Worm (Caenorhabditis elegans): ENCODE data around the gene K02E2.11.

K02E2.11 gene

ce11 chrV:20424229-20425182 lies 41.4 kb downstream of the K02E2.11 start (continued):
- no peak for TF ChIP-seq ets-5 (GFP tag; IDR thresholded peaks at IDR 0.05)
- peak; percentile 20 for TF ChIP-seq F16B12.6 (tag; optimal IDR thresholded peaks at IDR 0.05)
- TF ChIP-seq unc-62 (GFP tag; optimal IDR thresholded peaks at IDR 0.05): no peak
- peak; percentile 57 for TF ChIP-seq nhr-19 (GFP tag; conservative IDR thresholded peaks at IDR 0.05)
- TF ChIP-seq jun-1 (tag; optimal IDR thresholded peaks at IDR 0.05): peak; percentile 40
- no peak for TF ChIP-seq sptf-1 (tag; optimal IDR thresholded peaks at IDR 0.05)
- TF ChIP-seq Y116A8C.19 (tag; optimal IDR thresholded peaks at IDR 0.05; ENCODE audit: borderline replicate concordance): peak; percentile 12
- no peak for TF ChIP-seq C04F5.9 (tag; optimal IDR thresholded peaks at IDR 0.05)
- peak; percentile 92 for TF ChIP-seq lin-35 (GFP tag; optimal IDR thresholded peaks at IDR 0.05)
- TF ChIP-seq nhr-237 (tag; optimal IDR thresholded peaks at IDR 0.05): no peak
- peak; percentile 32 to 69 for TF ChIP-seq lsy-2 (tag; optimal IDR thresholded peaks at IDR 0.05)
- TF ChIP-seq nhr-77 (tag; optimal IDR thresholded peaks at IDR 0.05): no peak
- TF ChIP-seq egl-13 (tag; optimal IDR thresholded peaks at IDR 0.05): peak; percentile 58
- TF ChIP-seq nhr-28 (tag; optimal IDR thresholded peaks at IDR 0.05): no peak
- TF ChIP-seq fos-1 (tag; optimal IDR thresholded peaks at IDR 0.05): no peak
- no peak for TF ChIP-seq hlh-17 (GFP tag; optimal IDR thresholded peaks at IDR 0.05; ENCODE audit: borderline replicate concordance)
- no peak for TF ChIP-seq nhr-84 (tag; optimal IDR thresholded peaks at IDR 0.05)
- no peak for TF ChIP-seq alr-1 (tag; optimal IDR thresholded peaks at IDR 0.05; ENCODE audit: borderline replicate concordance)
- no peak for TF ChIP-seq elt-2 (tag; optimal IDR thresholded peaks at IDR 0.05)
- TF ChIP-seq unc-130 (tag; optimal IDR thresholded peaks at IDR 0.05): no peak
- no peak for TF ChIP-seq nhr-76 (tag; optimal IDR thresholded peaks at IDR 0.05)
- TF ChIP-seq zag-1 (tag; optimal IDR thresholded peaks at IDR 0.05): peak; percentile 13
- no peak for TF ChIP-seq C34B4.2 (tag; optimal IDR thresholded peaks at IDR 0.05)
- no peak for TF ChIP-seq nhr-12 (tag; optimal IDR thresholded peaks at IDR 0.05)
- TF ChIP-seq ces-1 (GFP tag; optimal IDR thresholded peaks at IDR 0.05): no peak
- peak; percentile 48 for TF ChIP-seq grh-1 (GFP tag; IDR thresholded peaks at IDR 0.05)
- peak; percentile 84 to 92 (median 86) for TF ChIP-seq dpl-1 (GFP tag; optimal IDR thresholded peaks at IDR 0.05)
- TF ChIP-seq elt-3 (tag; optimal IDR thresholded peaks at IDR 0.05): peak in 1 of 6 experiments; percentile 14
- TF ChIP-seq isw-1 (GFP tag; IDR thresholded peaks at IDR 0.05): peak; percentile 50
- peak; percentile 40 for TF ChIP-seq skn-1 (tag; optimal IDR thresholded peaks at IDR 0.05)
- peak; percentile 2 for TF ChIP-seq sup-37 (GFP tag; optimal IDR thresholded peaks at IDR 0.05)
- no peak for TF ChIP-seq lin-39 (tag; optimal IDR thresholded peaks at IDR 0.05)
- TF ChIP-seq nhr-85 (tag): peak; percentile 90
- peak; percentile 30; the same call in 1 of the 2 replicates for TF ChIP-seq unc-98 (GFP tag; IDR thresholded peaks at IDR 0.05)
- peak; percentile 51 for TF ChIP-seq lin-13 (GFP tag; optimal IDR thresholded peaks at IDR 0.05)
- TF ChIP-seq nhr-11 (tag; optimal IDR thresholded peaks at IDR 0.05): no peak
- TF ChIP-seq snpc-4 (tag; optimal IDR thresholded peaks at IDR 0.05): no peak
- peak; percentile 43 for TF ChIP-seq pax-3 (tag; optimal IDR thresholded peaks at IDR 0.05)
- TF ChIP-seq swsn-7 (tag; optimal IDR thresholded peaks at IDR 0.05): peak; percentile 49
- no peak for TF ChIP-seq unc-30 (tag; optimal IDR thresholded peaks at IDR 0.05)
- no peak for TF ChIP-seq hlh-4 (tag; optimal IDR thresholded peaks at IDR 0.05)
- peak; percentile 88 for TF ChIP-seq lir-3 (tag; optimal IDR thresholded peaks at IDR 0.05; ENCODE audit: poor library complexity)

- TF ChIP-seq ceh-82 (tag; optimal IDR thresholded peaks at IDR 0.05) (no peak), grh-1 (GFP tag; IDR thresholded peaks at IDR 0.05) (no peak), nhr-19 (GFP tag; conservative IDR thresholded peaks at IDR 0.05) (no peak)
These were observed 42.0 kb downstream of the K02E2.11 start, which contains the start of the genes fce-2 and F48F5.8 for ce11 chrV:20425183-20425400. Gene fce-2, plus strand, starts transcription at chrV:20425301. Gene F48F5.8, plus strand, starts transcription at chrV:20425342.
